Worm (Caenorhabditis elegans) whole organism, L4 larva: ENCODE measurements around the gene C01G10.6.

Experiments
- F49E8.2 ChIP-seq: sonication (generic microtip); optimal IDR thresholded peaks from 2 replicates; lab custom pipeline; 2016; ENCODE audit warnings: missing compliant biosample characterization, mild to moderate bottlenecking, missing genetic modification characterization, borderline replicate concordance
- R02D3.7 ChIP-seq: fragments of 150-350 bp; sonication (generic microtip); optimal IDR thresholded peaks from 3 replicates; lab custom pipeline; 2014; ENCODE audit warnings: missing biosample characterization, missing genetic modification characterization
- T20F7.1 ChIP-seq: fragments of 200-800 bp; sonication (Bioruptor generic); optimal IDR thresholded peaks from 2 replicates; lab custom pipeline; 2018; ENCODE audit warnings: mild to moderate bottlenecking, missing genetic modification characterization, missing compliant biosample characterization
- Y5F2A.4 ChIP-seq: fragments of 200-800 bp; sonication (Bioruptor generic); optimal IDR thresholded peaks from 2 replicates; lab custom pipeline; 2018; ENCODE audit warnings: mild to moderate bottlenecking, missing genetic modification characterization, missing compliant biosample characterization
- Y75B8A.6 ChIP-seq: fragments of 200-800 bp; sonication (Bioruptor generic); IDR thresholded peaks from 2 replicates; pipeline ENCODE4 v1.3.6; 2022; ENCODE audit warnings: missing genetic modification reagents, missing genetic modification characterization, missing compliant biosample characterization
- aly-2 ChIP-seq: sonication (generic microtip); optimal IDR thresholded peaks from 2 replicates; lab custom pipeline; 2018; ENCODE audit warnings: missing biosample characterization, missing genetic modification characterization
- arid-1 ChIP-seq: fragments of 200-800 bp; sonication (Bioruptor generic); conservative IDR thresholded peaks from 2 replicates; pipeline ENCODE4 v1.3.6; 2022; ENCODE audit warnings: missing genetic modification reagents, missing genetic modification characterization, missing compliant biosample characterization
- attf-4 ChIP-seq: sonication (generic microtip); optimal IDR thresholded peaks from 3 replicates; lab custom pipeline; 2017; ENCODE audit warnings: missing biosample characterization, missing genetic modification characterization
- ceh-20 ChIP-seq: fragments of 200-800 bp; sonication (Bioruptor generic); IDR thresholded peaks from 2 replicates; pipeline ENCODE4 v1.3.6; 2022; ENCODE audit warnings: missing genetic modification reagents, missing genetic modification characterization, missing compliant biosample characterization
- ceh-44 ChIP-seq: fragments of 200-800 bp; sonication (Bioruptor generic); IDR thresholded peaks from 2 replicates; pipeline ENCODE4 v1.3.6; 2022; ENCODE audit warnings: missing genetic modification reagents, missing genetic modification characterization, missing compliant biosample characterization
- ceh-62 ChIP-seq: sonication (generic microtip); optimal IDR thresholded peaks from 2 replicates; lab custom pipeline; 2017; ENCODE audit warnings: missing biosample characterization, missing genetic modification characterization
- daf-12 ChIP-seq: fragments of 150-350 bp; optimal IDR thresholded peaks from 2 replicates; lab custom pipeline; 2014; ENCODE audit warnings: missing biosample characterization, missing genetic modification reagents, missing genetic modification characterization
- daf-8 ChIP-seq: fragments of 200-800 bp; sonication (Bioruptor generic); IDR thresholded peaks from 2 replicates; pipeline ENCODE4 v1.3.6; 2022; ENCODE audit warnings: missing genetic modification characterization, missing compliant biosample characterization
- dmd-6 ChIP-seq: fragments of 200-800 bp; sonication (Bioruptor generic); IDR thresholded peaks from 2 replicates; pipeline ENCODE4 v1.3.6; 2022; ENCODE audit warnings: missing genetic modification reagents, missing genetic modification characterization, missing compliant biosample characterization
- dmd-8 ChIP-seq: fragments of 200-800 bp; sonication (Bioruptor generic); IDR thresholded peaks from 2 replicates; pipeline ENCODE4 v1.3.6; 2022; ENCODE audit warnings: missing genetic modification characterization, missing compliant biosample characterization
- duxl-1 ChIP-seq: sonication (generic microtip); optimal IDR thresholded peaks from 2 replicates; lab custom pipeline; 2016; ENCODE audit warnings: mild to moderate bottlenecking, missing genetic modification characterization, moderate library complexity, missing compliant biosample characterization; ENCODE audit not compliant: poor library complexity
- dve-1 ChIP-seq: sonication (generic microtip); optimal IDR thresholded peaks from 2 replicates; lab custom pipeline; 2017; ENCODE audit warnings: antibody characterized with exemption, mild to moderate bottlenecking, missing genetic modification characterization, missing compliant biosample characterization; ENCODE audit not compliant: insufficient read depth
- egl-27 ChIP-seq: sonication (generic microtip); optimal IDR thresholded peaks from 3 replicates; lab custom pipeline; 2017; ENCODE audit warnings: missing biosample characterization, missing genetic modification reagents, missing genetic modification characterization
- hif-1 ChIP-seq, 2 experiments: sonication (generic microtip); optimal IDR thresholded peaks; 2 replicates each; lab custom pipeline; 2016 to 2017; ENCODE audit warnings: missing compliant biosample characterization in 2 of 2, missing genetic modification characterization in 2 of 2, missing genetic modification reagents in 2 of 2, missing genotype in 2 of 2, mild to moderate bottlenecking in 1 of 2
- hlh-30 ChIP-seq: sonication (generic microtip); optimal IDR thresholded peaks from 2 replicates; lab custom pipeline; 2017; ENCODE audit warnings: antibody characterized with exemption, mild to moderate bottlenecking, missing genetic modification characterization, missing compliant biosample characterization; ENCODE audit not compliant: insufficient read depth
- hmg-1.1 ChIP-seq: fragments of 200-800 bp; sonication (Bioruptor generic); IDR thresholded peaks from 2 replicates; pipeline ENCODE4 v1.3.6; 2022; ENCODE audit warnings: missing genetic modification reagents, missing genetic modification characterization, missing compliant biosample characterization
- jun-1 ChIP-seq: fragments of 150-350 bp; optimal IDR thresholded peaks from 2 replicates; lab custom pipeline; 2014; ENCODE audit warnings: missing biosample characterization, missing genetic modification reagents, missing genetic modification characterization
- lin-15B ChIP-seq: fragments of 150-350 bp; sonication (generic microtip); optimal IDR thresholded peaks from 3 replicates; lab custom pipeline; 2014; ENCODE audit warnings: missing biosample characterization, missing genetic modification characterization
- lin-39 ChIP-seq: fragments of 150-350 bp; optimal IDR thresholded peaks from 2 replicates; lab custom pipeline; 2014; ENCODE audit warnings: missing biosample characterization, missing genetic modification reagents, missing genetic modification characterization
- madf-5 ChIP-seq, 2 experiments: fragments of 200-800 bp; sonication (Bioruptor generic); IDR thresholded peaks; 2 replicates each; pipeline ENCODE4 v1.3.6; 2022; ENCODE audit warnings: missing compliant biosample characterization in 2 of 2, missing genetic modification characterization in 2 of 2
- mdt-29 ChIP-seq: fragments of 200-800 bp; sonication (Bioruptor generic); IDR thresholded peaks from 2 replicates; pipeline ENCODE4 v1.3.6; 2022; ENCODE audit warnings: missing genetic modification reagents, missing genetic modification characterization, missing compliant biosample characterization
- mep-1 ChIP-seq: fragments of 150-350 bp; sonication (generic microtip); optimal IDR thresholded peaks from 3 replicates; lab custom pipeline; 2014; ENCODE audit warnings: missing biosample characterization, missing genetic modification characterization
- mxl-3 ChIP-seq: fragments of 200-800 bp; sonication (Bioruptor generic); optimal IDR thresholded peaks from 2 replicates; lab custom pipeline; 2018; ENCODE audit warnings: mild to moderate bottlenecking, missing genetic modification characterization, missing compliant biosample characterization
- nhr-102 ChIP-seq: sonication (generic microtip); optimal IDR thresholded peaks from 2 replicates; lab custom pipeline; 2016; ENCODE audit warnings: mild to moderate bottlenecking, missing genetic modification characterization, moderate library complexity, missing compliant biosample characterization
- nhr-237 ChIP-seq: sonication (generic microtip); optimal IDR thresholded peaks from 2 replicates; lab custom pipeline; 2017; ENCODE audit warnings: missing biosample characterization, missing genetic modification characterization
- nhr-25 ChIP-seq: sonication (generic microtip); optimal IDR thresholded peaks from 2 replicates; lab custom pipeline; 2017; ENCODE audit warnings: missing genetic modification characterization, mild to moderate bottlenecking, missing compliant biosample characterization, antibody characterized with exemption, moderate library complexity, borderline replicate concordance; ENCODE audit not compliant: insufficient read depth
- nhr-28 ChIP-seq: fragments of 150-350 bp; optimal IDR thresholded peaks from 2 replicates; lab custom pipeline; 2014; ENCODE audit warnings: missing biosample characterization, missing genetic modification characterization
- nhr-41 ChIP-seq: fragments of 200-800 bp; sonication (Bioruptor generic); IDR thresholded peaks from 2 replicates; pipeline ENCODE4 v1.3.6; 2022; ENCODE audit warnings: missing genetic modification reagents, missing genetic modification characterization, missing compliant biosample characterization
- nhr-42 ChIP-seq: fragments of 200-800 bp; sonication (Bioruptor generic); IDR thresholded peaks from 2 replicates; pipeline ENCODE4 v1.3.6; 2022; ENCODE audit warnings: missing genetic modification characterization, missing compliant biosample characterization
- nhr-48 ChIP-seq: sonication (generic microtip); optimal IDR thresholded peaks from 2 replicates; lab custom pipeline; 2016; ENCODE audit warnings: mild to moderate bottlenecking, missing genetic modification characterization, missing compliant biosample characterization
- nhr-76 ChIP-seq: fragments of 150-350 bp; optimal IDR thresholded peaks from 2 replicates; lab custom pipeline; 2014; ENCODE audit warnings: missing biosample characterization, missing genetic modification characterization
- saeg-2 ChIP-seq: fragments of 200-800 bp; sonication (Bioruptor generic); IDR thresholded peaks from 2 replicates; pipeline ENCODE4 v1.3.6; 2022; ENCODE audit warnings: missing genetic modification reagents, missing genetic modification characterization, missing compliant biosample characterization
- sdz-12 ChIP-seq: fragments of 200-800 bp; sonication (Bioruptor generic); optimal IDR thresholded peaks from 2 replicates; lab custom pipeline; 2018; ENCODE audit warnings: mild to moderate bottlenecking, missing genetic modification characterization, missing compliant biosample characterization
- spr-1 ChIP-seq: sonication (generic microtip); optimal IDR thresholded peaks from 2 replicates; lab custom pipeline; 2016; ENCODE audit warnings: mild to moderate bottlenecking, missing genetic modification characterization, missing compliant biosample characterization
- spr-3 ChIP-seq: fragments of 200-800 bp; sonication (Bioruptor generic); optimal IDR thresholded peaks from 2 replicates; lab custom pipeline; 2018; ENCODE audit warnings: mild to moderate bottlenecking, missing genetic modification characterization, missing compliant biosample characterization
- tra-1 ChIP-seq: fragments of 200-800 bp; sonication (Bioruptor generic); IDR thresholded peaks from 2 replicates; pipeline ENCODE4 v1.3.6; 2022; ENCODE audit warnings: missing genetic modification reagents, missing genetic modification characterization, missing compliant biosample characterization
- unc-39 ChIP-seq: sonication (generic microtip); optimal IDR thresholded peaks from 2 replicates; lab custom pipeline; 2017; ENCODE audit warnings: missing biosample characterization, missing genetic modification characterization
- unc-62 ChIP-seq, 3 experiments: fragments of 150-350 bp in 1 of 3; sonication (generic microtip); optimal IDR thresholded peaks in 2 of 3; peaks in 1 of 3; 1 replicate in 1 of 3; 2 replicates in 2 of 3; lab custom pipeline; 2014 to 2017; ENCODE audit warnings: missing biosample characterization in 3 of 3, missing genetic modification characterization in 3 of 3, missing genetic modification reagents in 3 of 3, missing genotype in 1 of 3
- vab-7 ChIP-seq: fragments of 200-800 bp; sonication (Bioruptor generic); IDR thresholded peaks from 2 replicates; pipeline ENCODE4 v1.3.6; 2022; ENCODE audit warnings: missing genetic modification reagents, missing genetic modification characterization, missing compliant biosample characterization
- zag-1 ChIP-seq: fragments of 150-350 bp; optimal IDR thresholded peaks from 2 replicates; lab custom pipeline; 2014; ENCODE audit warnings: missing biosample characterization, missing genetic modification characterization
- zfp-2 ChIP-seq: sonication (generic microtip); optimal IDR thresholded peaks from 2 replicates; lab custom pipeline; 2016; ENCODE audit warnings: mild to moderate bottlenecking, missing genetic modification characterization, missing compliant biosample characterization
- zfp-3 ChIP-seq: fragments of 200-800 bp; sonication (Bioruptor generic); conservative IDR thresholded peaks from 2 replicates; pipeline ENCODE4 v1.3.6; 2022; ENCODE audit warnings: missing genetic modification reagents, missing genetic modification characterization, missing compliant biosample characterization
- zip-2 ChIP-seq: fragments of 150-350 bp; optimal IDR thresholded peaks from 2 replicates; lab custom pipeline; 2014; ENCODE audit warnings: missing biosample characterization, missing genetic modification characterization
- ztf-11 ChIP-seq: fragments of 150-350 bp; optimal IDR thresholded peaks from 2 replicates; lab custom pipeline; 2014; ENCODE audit warnings: missing biosample characterization, missing genetic modification characterization
- ztf-7 ChIP-seq: fragments of 150-350 bp; optimal IDR thresholded peaks from 2 replicates; lab custom pipeline; 2014; ENCODE audit warnings: missing biosample characterization, missing genetic modification characterization

The C01G10.6 gene

DNA sequence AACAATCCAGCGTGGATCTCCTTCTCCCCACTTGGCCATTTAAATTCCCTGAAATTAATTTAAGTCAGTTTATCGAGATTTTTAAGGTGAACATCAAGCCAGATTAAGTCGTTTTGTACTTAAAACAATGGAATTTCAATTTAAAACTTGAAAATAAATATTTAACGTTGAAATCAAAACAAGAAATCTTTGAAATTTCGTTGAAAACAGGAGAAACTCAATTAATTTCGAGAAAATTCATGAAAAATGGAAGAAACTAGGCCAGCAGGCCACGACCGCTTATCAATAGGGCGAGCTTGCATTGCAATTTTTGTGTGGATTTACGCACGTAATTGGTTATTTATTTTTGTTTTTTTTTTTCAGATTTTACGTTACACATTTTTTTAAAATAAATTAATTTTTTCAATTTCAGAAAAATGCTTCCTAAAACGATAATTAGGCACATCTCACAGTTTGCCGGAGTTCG is 2.1 kb upstream of the C01G10.6 start, which contains the start of the genes ahsa-1 and C01G10.7 (continued):
- TF ChIP-seq nhr-48 (tag; lab: Kevin White, UChicago) (no peak), aly-2 (tag; lab: Kevin White, UChicago) (no peak), mep-1 (tag; lab: Kevin White, UChicago) (no peak), unc-39 (no peak), daf-12 (no peak), nhr-41 (GFP tag; lab: Robert Waterston, UW) (no peak), nhr-25 (tag; lab: Kevin White, UChicago) (no peak), arid-1 (GFP tag; lab: Robert Waterston, UW) (0 out of 2 replicates have a peak, but pooled peaks have one; percentile 46), T20F7.1 (peak; percentile 87), attf-4 (no peak), F49E8.2 (tag; lab: Kevin White, UChicago) (peak; percentile 56), nhr-102 (tag; lab: Kevin White, UChicago) (no peak), hmg-1.1 (GFP tag; lab: Robert Waterston, UW) (peak; percentile 79), R02D3.7 (tag; lab: Kevin White, UChicago) (peak; percentile 89), egl-27 (tag; lab: Kevin White, UChicago) (no peak), hlh-30 (tag; lab: Kevin White, UChicago) (no peak), mxl-3 (peak; percentile 19), ceh-20 (GFP tag; lab: Robert Waterston, UW) (peak; percentile 67; the same call in 1 of the 2 replicates), Y5F2A.4 (GFP tag; lab: Kevin White, UChicago) (no peak), zag-1 (tag; lab: Kevin White, UChicago) (no peak), duxl-1 (peak; percentile 72), nhr-28 (tag; lab: Kevin White, UChicago) (peak; percentile 64), ztf-7 (peak; percentile 40), tra-1 (GFP tag; lab: Robert Waterston, UW) (peak; percentile 58; the same call in 1 of the 2 replicates), hif-1 (tag; optimal IDR thresholded peaks at IDR 0.05; lab: Kevin White, UChicago) (peak; percentile 60 to 98), daf-8 (GFP tag; lab: Robert Waterston, UW) (no peak), spr-1 (tag; lab: Kevin White, UChicago) (peak; percentile 46), saeg-2 (GFP tag; lab: Robert Waterston, UW) (no peak), mdt-29 (GFP tag; lab: Robert Waterston, UW) (peak; percentile 52; the same call in 1 of the 2 replicates), zfp-2 (tag; lab: Kevin White, UChicago) (no peak), ceh-44 (peak; percentile 72; the same call in 1 of the 2 replicates), jun-1 (no peak), dmd-6 (peak; percentile 86), lin-15B (tag; lab: Kevin White, UChicago) (peak; percentile 91), madf-5 (GFP tag; IDR thresholded peaks at IDR 0.05; lab: Robert Waterston, UW) (peak; percentile 45 to 64; a peak in 2 of 4 replicates), nhr-42 (GFP tag; lab: Robert Waterston, UW) (peak; percentile 46; the same call in 1 of the 2 replicates), unc-62 (GFP tag; optimal IDR thresholded peaks at IDR 0.05 in 1 of 2; lab: Kevin White, UChicago) (no peak), unc-62 (tag; optimal IDR thresholded peaks at IDR 0.05; lab: Kevin White, UChicago) (no peak), Y75B8A.6 (GFP tag; lab: Robert Waterston, UW) (no peak), spr-3 (GFP tag; lab: Kevin White, UChicago) (no peak), dmd-8 (GFP tag; lab: Robert Waterston, UW) (no peak), dve-1 (tag; lab: Kevin White, UChicago) (no peak), vab-7 (GFP tag; lab: Robert Waterston, UW) (peak; percentile 49; the same call in 1 of the 2 replicates), zip-2 (tag; lab: Kevin White, UChicago) (no peak), lin-39 (no peak), ceh-62 (tag; lab: Kevin White, UChicago) (no peak), zfp-3 (GFP tag; lab: Robert Waterston, UW) (0 out of 2 replicates have a peak, but pooled peaks have one; percentile 32), nhr-237 (no peak), nhr-76 (tag; lab: Kevin White, UChicago) (no peak), sdz-12 (GFP tag; lab: Kevin White, UChicago) (no peak), ztf-11 (tag; lab: Kevin White, UChicago) (no peak)
